Fruit fly (Drosophila melanogaster) whole organism: Measurements from ENCODE around the gene Bub3.

ENCODE experiments used
- CG8478 ChIP-seq: fragments of >200 bp; optimal IDR thresholded peaks from 2 replicates; lab custom pipeline; 2018; ENCODE audit warnings: inconsistent platforms
- EcR ChIP-seq, 2 experiments: fragments of >200 bp; optimal IDR thresholded peaks; 2 replicates each; lab custom pipeline; 2017; ENCODE audit warnings: missing biosample characterization in 2 of 2, missing genetic modification characterization in 2 of 2, missing genetic modification reagents in 2 of 2
- psq ChIP-seq: fragments of >200 bp; optimal IDR thresholded peaks from 2 replicates; lab custom pipeline; 2017
- usp ChIP-seq: fragments of >200 bp; optimal IDR thresholded peaks from 2 replicates; lab custom pipeline; 2017; ENCODE audit warnings: missing biosample characterization, missing genetic modification characterization, mixed read lengths

DNA sequence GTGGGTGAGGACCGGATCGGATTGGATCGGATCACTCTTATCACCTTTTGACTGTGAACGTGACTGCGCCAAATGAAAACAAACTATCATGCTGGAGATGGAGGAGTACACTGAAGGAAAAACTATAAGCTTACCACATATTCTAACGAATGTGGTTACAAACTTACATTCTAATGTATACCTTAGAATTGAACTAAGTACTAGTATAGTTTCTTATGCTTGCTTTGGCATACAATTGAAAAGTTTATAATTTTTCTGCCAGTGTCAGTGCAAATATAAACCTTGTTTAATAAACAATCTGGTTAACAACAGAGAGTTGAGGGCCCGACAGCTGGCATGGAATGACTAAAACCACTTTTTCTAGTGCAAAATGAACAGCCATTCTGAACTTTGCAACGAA is 42.3 kb upstream of the Bub3 start:
- TF ChIP-seq usp (no peak), EcR (GFP tag; optimal IDR thresholded peaks at IDR 0.05; lab: Kevin White, UChicago) (no peak), CG8478 (lab: Kevin White, UChicago) (no peak), psq (no peak)
